Worm (Caenorhabditis elegans): ENCODE results near the gene C52B11.5.

Gene C52B11.5

ce11 chrX:1255547-1255946 is 17.0 kb upstream of the C52B11.5 start, which contains the start of gene npr-11:
TSS of gene npr-11 (minus strand) at chrX:1255647.
- no peak for TF ChIP-seq ets-4 (tag; optimal IDR thresholded peaks at IDR 0.05)
- no peak for TF ChIP-seq elt-4 (tag; optimal IDR thresholded peaks at IDR 0.05)
- no peak for TF ChIP-seq ztf-16 (tag; optimal IDR thresholded peaks at IDR 0.05)
- TF ChIP-seq odd-2 (tag; optimal IDR thresholded peaks at IDR 0.05) = no peak
- no peak for TF ChIP-seq hlh-6 (tag; optimal IDR thresholded peaks at IDR 0.05)
- TF ChIP-seq fkh-10 (GFP tag; optimal IDR thresholded peaks at IDR 0.05) = no peak
- TF ChIP-seq K02D7.2 (tag; optimal IDR thresholded peaks at IDR 0.05) = no peak
- no peak for TF ChIP-seq pat-9 (tag; optimal IDR thresholded peaks at IDR 0.05)
- no peak for TF ChIP-seq ceh-14 (tag; optimal IDR thresholded peaks at IDR 0.05)
- no peak for TF ChIP-seq dve-1 (tag; optimal IDR thresholded peaks at IDR 0.05)
- TF ChIP-seq ceh-6 (GFP tag; optimal IDR thresholded peaks at IDR 0.05) = no peak
- TF ChIP-seq ref-2 (tag; optimal IDR thresholded peaks at IDR 0.05) = no peak
- TF ChIP-seq ceh-19 (GFP tag; optimal IDR thresholded peaks at IDR 0.05) = no peak
- no peak for TF ChIP-seq T23F11.4 (GFP tag; optimal IDR thresholded peaks at IDR 0.05)
- no peak for TF ChIP-seq ceh-24 (tag; optimal IDR thresholded peaks at IDR 0.05)
- TF ChIP-seq unc-86 (tag; optimal IDR thresholded peaks at IDR 0.05) = no peak
- no peak for TF ChIP-seq ceh-22 (tag; optimal IDR thresholded peaks at IDR 0.05)

DNA sequence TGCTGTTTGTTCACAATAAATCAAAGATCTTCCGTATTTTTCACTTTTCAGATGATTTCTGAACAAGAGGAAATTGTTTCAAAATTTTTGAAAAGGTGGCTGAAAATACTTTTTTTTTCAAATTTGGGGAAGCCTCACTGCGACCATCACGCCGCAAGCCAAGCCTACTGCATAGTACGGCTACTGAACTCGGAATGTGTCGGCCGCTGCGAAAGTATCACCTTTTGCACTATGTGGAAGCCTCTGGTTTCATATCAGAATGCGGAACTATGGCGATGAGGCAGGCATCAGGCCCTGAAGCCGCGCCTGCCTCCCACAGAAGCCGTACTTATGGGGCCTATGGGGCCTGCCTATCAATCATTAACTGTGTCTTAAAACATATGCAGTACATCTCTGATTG is 14.9 kb upstream of the C52B11.5 start:
- no peak for TF ChIP-seq ets-4 (tag; optimal IDR thresholded peaks at IDR 0.05)
- no peak for TF ChIP-seq unc-42 (tag; optimal IDR thresholded peaks at IDR 0.05)
- TF ChIP-seq hlh-6 (tag; optimal IDR thresholded peaks at IDR 0.05) = no peak

- no peak for TF ChIP-seq ceh-22 (tag; optimal IDR thresholded peaks at IDR 0.05)
- peak; percentile 99 for TF ChIP-seq unc-42 (tag; optimal IDR thresholded peaks at IDR 0.05)
These were observed 7.3 kb upstream of the C52B11.5 start for ce11 chrX:1265336-1265735.

ce11 chrX:1270598-1270997 is 2.0 kb upstream of the C52B11.5 start, which contains the start of gene C25G6.1:
TSS of gene C25G6.1 (plus strand) at chrX:1270898.
- TF ChIP-seq ceh-24 (tag; optimal IDR thresholded peaks at IDR 0.05) (no peak), syd-9 (tag; optimal IDR thresholded peaks at IDR 0.05) (no peak), ceh-34 (tag; optimal IDR thresholded peaks at IDR 0.05) (no peak), F13H6.1 (tag; optimal IDR thresholded peaks at IDR 0.05) (no peak), ceh-31 (tag; optimal IDR thresholded peaks at IDR 0.05) (no peak), ceh-9 (tag; optimal IDR thresholded peaks at IDR 0.05) (no peak), npax-4 (tag; optimal IDR thresholded peaks at IDR 0.05) (no peak), ztf-16 (tag; optimal IDR thresholded peaks at IDR 0.05) (no peak), tbx-2 (tag; optimal IDR thresholded peaks at IDR 0.05) (no peak), fkh-10 (GFP tag; optimal IDR thresholded peaks at IDR 0.05) (no peak)

- no peak for TF ChIP-seq hlh-30 (tag; optimal IDR thresholded peaks at IDR 0.05; ENCODE audit: insufficient read depth)
- no peak for TF ChIP-seq C08G9.2 (tag; optimal IDR thresholded peaks at IDR 0.05)
These were observed 20.3 kb downstream of the C52B11.5 start for ce11 chrX:1292894-1293293.

DNA sequence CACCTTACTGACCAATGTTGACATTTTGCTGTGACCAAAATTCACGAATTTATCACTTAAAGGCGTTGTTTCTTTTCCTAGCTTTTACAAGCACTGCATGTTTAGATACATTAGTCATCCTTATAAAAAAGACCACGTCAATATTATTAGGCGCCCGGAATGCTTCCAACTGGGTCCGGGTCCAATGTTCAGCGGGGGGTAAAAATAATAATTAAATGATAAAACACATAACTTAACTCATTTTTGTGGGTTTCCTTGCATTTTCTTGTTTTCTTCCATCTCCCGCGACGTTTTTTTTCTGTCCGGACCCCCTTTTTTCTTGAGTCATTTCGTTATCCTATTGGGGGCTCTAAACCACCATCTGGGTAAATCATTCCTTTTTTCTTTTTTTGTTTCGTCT is 20.9 kb downstream of the C52B11.5 start:
- TF ChIP-seq ceh-22 (tag; optimal IDR thresholded peaks at IDR 0.05) (no peak), ceh-30 (tag; optimal IDR thresholded peaks at IDR 0.05) (no peak), pat-9 (tag; optimal IDR thresholded peaks at IDR 0.05) (no peak), unc-86 (tag; optimal IDR thresholded peaks at IDR 0.05) (no peak), ceh-48 (tag; optimal IDR thresholded peaks at IDR 0.05) (no peak), nhr-232 (tag; optimal IDR thresholded peaks at IDR 0.05) (no peak), ztf-16 (tag; optimal IDR thresholded peaks at IDR 0.05) (no peak), ceh-34 (tag; optimal IDR thresholded peaks at IDR 0.05) (no peak), hlh-30 (tag; optimal IDR thresholded peaks at IDR 0.05; ENCODE audit: insufficient read depth) (no peak), ets-4 (tag; optimal IDR thresholded peaks at IDR 0.05) (no peak), C38D4.7 (GFP tag; optimal IDR thresholded peaks at IDR 0.05) (no peak), hlh-13 (GFP tag; optimal IDR thresholded peaks at IDR 0.05) (no peak), ceh-19 (GFP tag; optimal IDR thresholded peaks at IDR 0.05) (no peak)

Measured in whole organism, late embryonic.